Fruit fly (Drosophila melanogaster): Measurements from ENCODE around the gene CG13693.

dm6 chr2L:277122-277671 lies 44.9 kb downstream of the CG13693 start, which contains the start of gene smo:
- TF ChIP-seq rgr (GFP tag; optimal IDR thresholded peaks at IDR 0.05), result no peak
- TF ChIP-seq Dfd (GFP tag; optimal IDR thresholded peaks at IDR 0.05), result no peak
- no peak for TF ChIP-seq Mio (GFP tag; optimal IDR thresholded peaks at IDR 0.05)
- TF ChIP-seq usp (GFP tag; optimal IDR thresholded peaks at IDR 0.05), result no peak
- no peak for TF ChIP-seq pan (optimal IDR thresholded peaks at IDR 0.05)
- TF ChIP-seq OdsH (GFP tag; optimal IDR thresholded peaks at IDR 0.05), result no peak
- TF ChIP-seq Dif (GFP tag; optimal IDR thresholded peaks at IDR 0.05; ENCODE audit: partially characterized antibody), result no peak
- peak; percentile 46 for TF ChIP-seq Myc (optimal IDR thresholded peaks at IDR 0.05)
- TF ChIP-seq Jra (GFP tag; optimal IDR thresholded peaks at IDR 0.05), result peak; percentile 5
- TF ChIP-seq Hnf4 (GFP tag; optimal IDR thresholded peaks at IDR 0.05), result no peak
- no peak for TF ChIP-seq Abd-B (GFP tag; optimal IDR thresholded peaks at IDR 0.05)
- TF ChIP-seq CG9705 (GFP tag; optimal IDR thresholded peaks at IDR 0.05), result no peak
- TF ChIP-seq sage (GFP tag; optimal IDR thresholded peaks at IDR 0.05), result no peak

Data from whole organism, wandering third instar larva.